Worm (Caenorhabditis elegans): Measurements from ENCODE around the gene C18A11.3.

C18A11.3 gene

ce11 chrX:8036219-8036883 lies 24.6 kb upstream of the C18A11.3 start (continued):
- TF ChIP-seq fkh-10 (GFP tag; optimal IDR thresholded peaks at IDR 0.05) = peak; percentile 94
- peak; percentile 99 for TF ChIP-seq jun-1 (tag; optimal IDR thresholded peaks at IDR 0.05)
- peak; percentile 91 for TF ChIP-seq egl-27 (tag; optimal IDR thresholded peaks at IDR 0.05)
- TF ChIP-seq sea-2 (GFP tag; optimal IDR thresholded peaks at IDR 0.05) = no peak
- peak; percentile 66 for TF ChIP-seq ZK546.5 (tag; optimal IDR thresholded peaks at IDR 0.05)
- TF ChIP-seq zag-1 (tag; optimal IDR thresholded peaks at IDR 0.05) = peak; percentile 94
- TF ChIP-seq ztf-4 (tag; optimal IDR thresholded peaks at IDR 0.05) = peak; percentile 94
- peak; percentile 99 for TF ChIP-seq nhr-25 (tag; optimal IDR thresholded peaks at IDR 0.05)
- TF ChIP-seq ceh-28 (tag; optimal IDR thresholded peaks at IDR 0.05) = peak; percentile 100
- TF ChIP-seq mdl-1 (tag; optimal IDR thresholded peaks at IDR 0.05) = peak; percentile 84
- TF ChIP-seq lsy-12 (tag; optimal IDR thresholded peaks at IDR 0.05) = peak; percentile 97
- TF ChIP-seq mml-1 (tag; optimal IDR thresholded peaks at IDR 0.05) = no peak
- peak; percentile 100 for TF ChIP-seq nhr-23 (tag; optimal IDR thresholded peaks at IDR 0.05)
- TF ChIP-seq daf-12 (tag; optimal IDR thresholded peaks at IDR 0.05) = peak; percentile 72
- TF ChIP-seq lin-39 (tag; optimal IDR thresholded peaks at IDR 0.05) = peak; percentile 96
- TF ChIP-seq ceh-82 (tag; optimal IDR thresholded peaks at IDR 0.05) = peak; percentile 98
- TF ChIP-seq lin-15B (tag; optimal IDR thresholded peaks at IDR 0.05) = peak; percentile 24
- no peak for TF ChIP-seq ama-1 (optimal IDR thresholded peaks at IDR 0.05)
- peak; percentile 80 for TF ChIP-seq ceh-16 (tag; optimal IDR thresholded peaks at IDR 0.05)
- TF ChIP-seq skn-1 (tag; optimal IDR thresholded peaks at IDR 0.05) = peak; percentile 98
- peak; percentile 59 for TF ChIP-seq egl-5 (tag; optimal IDR thresholded peaks at IDR 0.05)

- no peak for TF ChIP-seq ceh-16 (tag; optimal IDR thresholded peaks at IDR 0.05)
- no peak for TF ChIP-seq fkh-10 (GFP tag; optimal IDR thresholded peaks at IDR 0.05)
Measured at ce11 chrX:8037365-8037764, 23.6 kb upstream of the C18A11.3 start.

- TF ChIP-seq ZK546.5 (tag; optimal IDR thresholded peaks at IDR 0.05) (no peak), fkh-10 (GFP tag; optimal IDR thresholded peaks at IDR 0.05) (no peak), nhr-237 (tag; optimal IDR thresholded peaks at IDR 0.05) (no peak), lin-15B (tag; optimal IDR thresholded peaks at IDR 0.05) (no peak), nhr-77 (tag; optimal IDR thresholded peaks at IDR 0.05) (no peak)
Measured at ce11 chrX:8040967-8041366, 20.0 kb upstream of the C18A11.3 start, which contains the start of gene xol-1. Gene xol-1, plus strand, starts transcription at chrX:8041313.

- TF ChIP-seq nhr-23 (tag; optimal IDR thresholded peaks at IDR 0.05) (peak; percentile 10), fkh-2 (tag; optimal IDR thresholded peaks at IDR 0.05) (no peak)
Measured at ce11 chrX:8045152-8045551, 15.8 kb upstream of the C18A11.3 start, which contains the start of gene C18A11.4. Gene C18A11.4, plus strand, starts transcription at chrX:8045518.

- peak; percentile 40 for TF ChIP-seq nhr-25 (tag; optimal IDR thresholded peaks at IDR 0.05)
- no peak for TF ChIP-seq sea-2 (GFP tag; optimal IDR thresholded peaks at IDR 0.05)
- peak; percentile 81 for TF ChIP-seq ceh-28 (tag; optimal IDR thresholded peaks at IDR 0.05)
- TF ChIP-seq aly-2 (tag; optimal IDR thresholded peaks at IDR 0.05) = no peak
- TF ChIP-seq nhr-43 (tag; optimal IDR thresholded peaks at IDR 0.05; ENCODE audit: poor library complexity, severe bottlenecking) = peak; percentile 29
- no peak for TF ChIP-seq elt-1 (tag; optimal IDR thresholded peaks at IDR 0.05)
Measured at ce11 chrX:8048637-8049036, 12.3 kb upstream of the C18A11.3 start.

ce11 chrX:8052055-8052454 lies 8.9 kb upstream of the C18A11.3 start:
- TF ChIP-seq nhr-76 (tag; optimal IDR thresholded peaks at IDR 0.05) = no peak
- no peak for TF ChIP-seq pha-4 (tag; optimal IDR thresholded peaks at IDR 0.05)
- TF ChIP-seq fos-1 (tag; optimal IDR thresholded peaks at IDR 0.05) = no peak
- TF ChIP-seq ceh-28 (tag; optimal IDR thresholded peaks at IDR 0.05) = no peak
- TF ChIP-seq daf-12 (tag; optimal IDR thresholded peaks at IDR 0.05) = no peak
- TF ChIP-seq nhr-12 (tag; optimal IDR thresholded peaks at IDR 0.05) = no peak
- TF ChIP-seq lsy-12 (tag; optimal IDR thresholded peaks at IDR 0.05) = no peak
- TF ChIP-seq sea-2 (GFP tag; optimal IDR thresholded peaks at IDR 0.05) = no peak
- TF ChIP-seq nhr-237 (tag; optimal IDR thresholded peaks at IDR 0.05) = no peak

Data from whole organism, L3 larva.